Worm (Caenorhabditis elegans): Measurements from ENCODE around the gene puf-12.

puf-12 gene

DNA sequence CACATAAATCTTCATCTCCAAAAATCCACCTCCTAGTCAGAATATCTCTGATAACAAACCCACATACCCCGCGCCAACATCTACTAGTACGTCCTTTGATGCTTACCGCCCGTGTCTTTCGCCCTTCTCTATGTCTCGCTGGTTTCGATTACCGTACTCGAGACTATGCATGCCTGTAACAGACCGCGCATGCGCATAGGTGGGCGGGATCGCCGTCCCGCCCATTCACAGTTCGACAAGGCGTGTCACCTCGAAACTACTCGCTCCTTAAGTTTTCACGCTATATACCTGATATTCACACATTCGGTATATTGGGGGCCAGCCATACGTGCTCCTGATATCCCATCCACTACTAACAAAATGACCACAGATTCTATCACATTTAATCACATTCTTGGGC is 46.4 kb downstream of the puf-12 start, which contains the start of gene pax-3:
Gene pax-3, plus strand, starts transcription at position 83 of the 400 bp plus-strand sequence.
- TF ChIP-seq nhr-85 (tag) (peak; percentile 87), lsy-2 (tag; optimal IDR thresholded peaks at IDR 0.05) (peak in 1 of 2 experiments; percentile 69), sup-37 (GFP tag; optimal IDR thresholded peaks at IDR 0.05) (no peak), lin-14 (GFP tag; optimal IDR thresholded peaks at IDR 0.05) (peak; percentile 12)

ce11 chrII:10147502-10147901 is 47.4 kb downstream of the puf-12 start:
- TF ChIP-seq ztf-4 (tag; optimal IDR thresholded peaks at IDR 0.05) (no peak), egl-27 (tag; optimal IDR thresholded peaks at IDR 0.05) (no peak), blmp-1 (tag; optimal IDR thresholded peaks at IDR 0.05) (no peak), C16A3.4 (tag; optimal IDR thresholded peaks at IDR 0.05) (no peak), F16B12.6 (tag; optimal IDR thresholded peaks at IDR 0.05) (no peak), lin-39 (tag; optimal IDR thresholded peaks at IDR 0.05) (no peak), nhr-11 (tag; optimal IDR thresholded peaks at IDR 0.05) (no peak), ztf-11 (tag; optimal IDR thresholded peaks at IDR 0.05) (no peak), ets-5 (GFP tag; IDR thresholded peaks at IDR 0.05) (no peak), efl-1 (optimal IDR thresholded peaks at IDR 0.05) (no peak), efl-1 (GFP tag; optimal IDR thresholded peaks at IDR 0.05 in 1 of 2) (peak in 1 of 2 experiments; percentile 49), lsy-2 (tag; optimal IDR thresholded peaks at IDR 0.05) (peak in 1 of 2 experiments; percentile 47), tbx-2 (tag; optimal IDR thresholded peaks at IDR 0.05) (no peak), fkh-4 (tag; optimal IDR thresholded peaks at IDR 0.05; ENCODE audit: borderline replicate concordance) (no peak), nhr-77 (tag; optimal IDR thresholded peaks at IDR 0.05) (no peak), tlp-1 (tag; optimal IDR thresholded peaks at IDR 0.05) (no peak), ceh-8 (GFP tag; optimal IDR thresholded peaks at IDR 0.05) (no peak), ceh-63 (GFP tag; optimal IDR thresholded peaks at IDR 0.05) (no peak), nhr-85 (tag) (peak; percentile 64), fos-1 (tag; optimal IDR thresholded peaks at IDR 0.05) (no peak), isw-1 (GFP tag; IDR thresholded peaks at IDR 0.05) (no peak), nhr-28 (tag; optimal IDR thresholded peaks at IDR 0.05) (no peak), sox-4 (tag; optimal IDR thresholded peaks at IDR 0.05) (no peak), vab-15 (tag; optimal IDR thresholded peaks at IDR 0.05) (peak; percentile 60), aha-1 (tag; optimal IDR thresholded peaks at IDR 0.05) (no peak), mdl-1 (tag; optimal IDR thresholded peaks at IDR 0.05) (no peak), ama-1 (optimal IDR thresholded peaks at IDR 0.05) (no peak), elt-3 (tag; optimal IDR thresholded peaks at IDR 0.05) (no peak)
